Worm (Caenorhabditis elegans) whole organism, young adult: ENCODE data around the gene K03H9.3.

ENCODE experiments used
- B0035.1 ChIP-seq: sonication (generic microtip); optimal IDR thresholded peaks from 2 replicates; lab custom pipeline; 2016; ENCODE audit warnings: missing genetic modification characterization, mild to moderate bottlenecking, missing compliant biosample characterization, missing genotype, missing genetic modification reagents
- B0336.3 ChIP-seq: fragments of 200-800 bp; sonication (Bioruptor generic); IDR thresholded peaks from 2 replicates; pipeline ENCODE4 v1.3.6; 2022; ENCODE audit warnings: missing genetic modification characterization, missing compliant biosample characterization
- F23B12.7 ChIP-seq: sonication (generic microtip); optimal IDR thresholded peaks from 2 replicates; lab custom pipeline; 2017; ENCODE audit warnings: missing genetic modification characterization, mild to moderate bottlenecking, missing compliant biosample characterization, antibody characterized with exemption, moderate library complexity; ENCODE audit not compliant: insufficient read depth
- F37B4.10 ChIP-seq: fragments of 200-800 bp; sonication (Bioruptor generic); IDR thresholded peaks from 2 replicates; pipeline ENCODE4 v1.3.6; 2022; ENCODE audit warnings: missing genetic modification characterization, missing compliant biosample characterization
- F39B2.1 ChIP-seq: fragments of 200-800 bp; sonication (Bioruptor generic); IDR thresholded peaks from 2 replicates; pipeline ENCODE4 v1.3.6; 2022; ENCODE audit warnings: missing genetic modification reagents, missing genetic modification characterization, missing compliant biosample characterization
- F49E8.2 ChIP-seq: sonication (generic microtip); optimal IDR thresholded peaks from 3 replicates; lab custom pipeline; 2017; ENCODE audit warnings: missing genetic modification characterization, mild to moderate bottlenecking, missing compliant biosample characterization, antibody characterized with exemption, moderate library complexity; ENCODE audit not compliant: insufficient read depth
- F57A8.1 ChIP-seq: fragments of 200-800 bp; sonication (Bioruptor generic); optimal IDR thresholded peaks from 2 replicates; lab custom pipeline; 2018; ENCODE audit warnings: mild to moderate bottlenecking, missing genetic modification characterization, moderate library complexity, missing compliant biosample characterization
- ZK185.1 ChIP-seq: sonication (generic microtip); optimal IDR thresholded peaks from 2 replicates; lab custom pipeline; 2016; ENCODE audit warnings: mild to moderate bottlenecking, missing genetic modification characterization, missing compliant biosample characterization; ENCODE audit not compliant: poor library complexity, severe bottlenecking
- bed-1 ChIP-seq: fragments of 200-800 bp; sonication (Bioruptor generic); IDR thresholded peaks from 2 replicates; pipeline ENCODE4 v1.3.6; 2022; ENCODE audit warnings: missing genetic modification reagents, missing genetic modification characterization, missing compliant biosample characterization
- ccch-3 ChIP-seq: fragments of 200-800 bp; sonication (Bioruptor generic); optimal IDR thresholded peaks from 2 replicates; lab custom pipeline; 2018; ENCODE audit warnings: mild to moderate bottlenecking, missing genetic modification characterization, missing compliant biosample characterization
- cebp-1 ChIP-seq, 2 experiments: fragments of 200-800 bp in 1 of 2; sonication (Bioruptor generic) in 1 of 2; sonication (generic microtip) in 1 of 2; IDR thresholded peaks in 1 of 2; optimal IDR thresholded peaks in 1 of 2; 2 replicates each; pipeline versions ENCODE4 v1.3.6 to Lab custom; 2017 to 2022; ENCODE audit warnings: missing compliant biosample characterization in 2 of 2, missing genetic modification characterization in 2 of 2, mild to moderate bottlenecking in 1 of 2, missing genetic modification reagents in 1 of 2, moderate library complexity in 1 of 2
- ceh-27 ChIP-seq: fragments of 200-800 bp; sonication (Bioruptor generic); optimal IDR thresholded peaks from 2 replicates; lab custom pipeline; 2018; ENCODE audit warnings: mild to moderate bottlenecking, missing genetic modification characterization, moderate library complexity, missing compliant biosample characterization
- ceh-91 ChIP-seq: fragments of 200-800 bp; sonication (Bioruptor generic); IDR thresholded peaks from 2 replicates; pipeline ENCODE4 v1.3.6; 2022; ENCODE audit warnings: missing genetic modification reagents, missing genetic modification characterization, missing compliant biosample characterization
- dox-1 ChIP-seq: fragments of 200-800 bp; sonication (Bioruptor generic); IDR thresholded peaks from 2 replicates; pipeline ENCODE4 v1.3.6; 2022; ENCODE audit warnings: missing genetic modification reagents, missing genetic modification characterization, missing compliant biosample characterization
- dpl-1 ChIP-seq: fragments of 150-350 bp; optimal IDR thresholded peaks from 2 replicates; lab custom pipeline; 2014; ENCODE audit warnings: missing biosample characterization, missing genetic modification reagents, missing genetic modification characterization
- egl-18 ChIP-seq: fragments of 200-800 bp; sonication (Bioruptor generic); IDR thresholded peaks from 2 replicates; pipeline ENCODE4 v1.3.6; 2022; ENCODE audit warnings: missing genetic modification reagents, missing genetic modification characterization, missing compliant biosample characterization
- egrh-3 ChIP-seq: fragments of 200-800 bp; sonication (Bioruptor generic); IDR thresholded peaks from 2 replicates; pipeline ENCODE4 v1.3.6; 2022; ENCODE audit warnings: missing genetic modification reagents, missing genetic modification characterization, missing compliant biosample characterization
- hlh-12 ChIP-seq: sonication (generic microtip); optimal IDR thresholded peaks from 2 replicates; lab custom pipeline; 2016; ENCODE audit warnings: missing genetic modification characterization, missing compliant biosample characterization
- hmg-1.2 ChIP-seq: fragments of 200-800 bp; sonication (Bioruptor generic); IDR thresholded peaks from 2 replicates; pipeline ENCODE4 v1.3.6; 2022; ENCODE audit warnings: missing genetic modification reagents, missing genetic modification characterization, missing compliant biosample characterization
- lin-26 ChIP-seq: fragments of 200-800 bp; sonication (Bioruptor generic); IDR thresholded peaks from 2 replicates; pipeline ENCODE4 v1.3.6; 2022; ENCODE audit warnings: missing genetic modification reagents, missing genetic modification characterization, missing compliant biosample characterization
- lin-40 ChIP-seq: sonication (generic microtip); optimal IDR thresholded peaks from 2 replicates; lab custom pipeline; 2016; ENCODE audit warnings: missing genetic modification characterization, mild to moderate bottlenecking, missing compliant biosample characterization, missing genotype, missing genetic modification reagents
- lir-1 ChIP-seq: fragments of 200-800 bp; sonication (Bioruptor generic); conservative IDR thresholded peaks from 2 replicates; pipeline ENCODE4 v1.3.6; 2022; ENCODE audit warnings: missing genetic modification reagents, missing genetic modification characterization, missing compliant biosample characterization
- madf-10 ChIP-seq: sonication (generic microtip); optimal IDR thresholded peaks from 2 replicates; lab custom pipeline; 2016; ENCODE audit warnings: mild to moderate bottlenecking, missing genetic modification characterization, missing compliant biosample characterization
- madf-6 ChIP-seq: fragments of 200-800 bp; sonication (Bioruptor generic); IDR thresholded peaks from 2 replicates; pipeline ENCODE4 v1.3.6; 2022; ENCODE audit warnings: missing genetic modification reagents, missing genetic modification characterization, missing compliant biosample characterization
- madf-8 ChIP-seq: fragments of 200-800 bp; sonication (Bioruptor generic); conservative IDR thresholded peaks from 2 replicates; pipeline ENCODE4 v1.3.6; 2022; ENCODE audit warnings: missing genetic modification reagents, missing genetic modification characterization, missing compliant biosample characterization
- mcd-1 ChIP-seq: fragments of 200-800 bp; sonication (Bioruptor generic); IDR thresholded peaks from 2 replicates; pipeline ENCODE4 v1.3.6; 2022; ENCODE audit warnings: missing genetic modification reagents, missing genetic modification characterization, missing compliant biosample characterization
- mes-4 ChIP-seq: sonication (generic microtip); optimal IDR thresholded peaks from 2 replicates; lab custom pipeline; 2016; ENCODE audit warnings: missing genotype, missing genetic modification characterization, missing compliant biosample characterization
- mxl-1 ChIP-seq: sonication (generic microtip); optimal IDR thresholded peaks from 2 replicates; lab custom pipeline; 2016; ENCODE audit warnings: missing genetic modification characterization, missing compliant biosample characterization
- nhr-120 ChIP-seq: fragments of 200-800 bp; sonication (Bioruptor generic); IDR thresholded peaks from 2 replicates; pipeline ENCODE4 v1.3.6; 2022; ENCODE audit warnings: missing genetic modification characterization, missing compliant biosample characterization
- nhr-179 ChIP-seq: sonication (generic microtip); optimal IDR thresholded peaks from 2 replicates; lab custom pipeline; 2016; ENCODE audit warnings: mild to moderate bottlenecking, missing genetic modification characterization, missing compliant biosample characterization
- nhr-80 ChIP-seq: sonication (generic microtip); optimal IDR thresholded peaks from 2 replicates; lab custom pipeline; 2016; ENCODE audit warnings: missing genetic modification characterization, missing compliant biosample characterization
- rec-8 ChIP-seq, 2 experiments: sonication (generic microtip); optimal IDR thresholded peaks; 2 replicates each; lab custom pipeline; 2016; ENCODE audit warnings: mild to moderate bottlenecking in 2 of 2, missing genetic modification characterization in 2 of 2, missing genetic modification reagents in 2 of 2, missing genotype in 2 of 2, missing biosample characterization in 1 of 2, missing compliant biosample characterization in 1 of 2, moderate library complexity in 1 of 2
- repo-1 ChIP-seq: sonication (generic microtip); optimal IDR thresholded peaks from 2 replicates; lab custom pipeline; 2017; ENCODE audit warnings: mild to moderate bottlenecking, missing genetic modification characterization, missing compliant biosample characterization
- sdz-38 ChIP-seq: sonication (generic microtip); optimal IDR thresholded peaks from 2 replicates; lab custom pipeline; 2016; ENCODE audit warnings: missing genotype, missing genetic modification characterization, missing compliant biosample characterization
- snpc-4 ChIP-seq, 5 experiments: fragments of 150-350 bp in 1 of 5; sonication (generic microtip) in 4 of 5; optimal IDR thresholded peaks; 2 replicates each; lab custom pipeline; 2014 to 2018; ENCODE audit warnings: missing genetic modification characterization in 5 of 5, missing biosample characterization in 3 of 5, antibody characterized with exemption in 2 of 5, mild to moderate bottlenecking in 2 of 5, missing compliant biosample characterization in 2 of 5, missing genotype in 2 of 5, moderate library complexity in 2 of 5, missing genetic modification reagents in 1 of 5
- sptf-2 ChIP-seq: fragments of 200-800 bp; sonication (Bioruptor generic); optimal IDR thresholded peaks from 2 replicates; lab custom pipeline; 2018; ENCODE audit warnings: mild to moderate bottlenecking, missing genetic modification characterization, missing compliant biosample characterization
- tbp1 ChIP-seq: fragments of 200-800 bp; sonication (Bioruptor generic); optimal IDR thresholded peaks from 2 replicates; lab custom pipeline; 2018; ENCODE audit warnings: mild to moderate bottlenecking, missing genetic modification characterization, missing compliant biosample characterization
- tbx-9 ChIP-seq: sonication (generic microtip); optimal IDR thresholded peaks from 2 replicates; lab custom pipeline; 2016; ENCODE audit warnings: borderline replicate concordance, missing genetic modification characterization, inconsistent platforms, missing compliant biosample characterization
- unc-62 ChIP-seq: fragments of 150-350 bp; optimal IDR thresholded peaks from 2 replicates; lab custom pipeline; 2014; ENCODE audit warnings: missing biosample characterization, missing genetic modification reagents, missing genetic modification characterization
- xnd-1 ChIP-seq: sonication (generic microtip); optimal IDR thresholded peaks from 2 replicates; lab custom pipeline; 2016; ENCODE audit warnings: missing genotype, missing genetic modification reagents, missing genetic modification characterization, missing compliant biosample characterization
- zfh-2 ChIP-seq: fragments of 200-800 bp; sonication (Bioruptor generic); conservative IDR thresholded peaks from 2 replicates; pipeline ENCODE4 v1.3.6; 2022; ENCODE audit warnings: missing genetic modification reagents, missing genetic modification characterization, missing compliant biosample characterization
- zim-3 ChIP-seq: sonication (generic microtip); optimal IDR thresholded peaks from 2 replicates; lab custom pipeline; 2017; ENCODE audit warnings: mild to moderate bottlenecking, missing genetic modification characterization, moderate library complexity, missing compliant biosample characterization
- ztf-25 ChIP-seq: fragments of 200-800 bp; sonication (Bioruptor generic); IDR thresholded peaks from 2 replicates; pipeline ENCODE4 v1.3.6; 2022; ENCODE audit warnings: missing genetic modification reagents, missing genetic modification characterization, missing compliant biosample characterization
- ztf-6 ChIP-seq: fragments of 200-800 bp; sonication (Bioruptor generic); IDR thresholded peaks from 2 replicates; pipeline ENCODE4 v1.3.6; 2022; ENCODE audit warnings: missing genetic modification reagents, missing genetic modification characterization, missing compliant biosample characterization

K03H9.3 gene

ce11 chrII:6374646-6375045 is 48.3 kb upstream of the K03H9.3 start (continued):
- TF ChIP-seq mxl-1 (tag; lab: Kevin White, UChicago) (no peak), F57A8.1 (GFP tag; lab: Kevin White, UChicago) (no peak), snpc-4 (GFP tag; optimal IDR thresholded peaks at IDR 0.05; lab: Kevin White, UChicago) (no peak), snpc-4 (tag; optimal IDR thresholded peaks at IDR 0.05; lab: Kevin White, UChicago) (no peak), F37B4.10 (GFP tag; lab: Robert Waterston, UW) (no peak), lin-40 (tag; lab: Kevin White, UChicago) (no peak), ccch-3 (GFP tag; lab: Kevin White, UChicago) (no peak), egrh-3 (GFP tag; lab: Robert Waterston, UW) (no peak), lir-1 (GFP tag; lab: Robert Waterston, UW) (no peak), nhr-120 (GFP tag; lab: Robert Waterston, UW) (no peak), xnd-1 (tag; lab: Kevin White, UChicago) (no peak), tbx-9 (tag; lab: Kevin White, UChicago) (no peak), zim-3 (tag; lab: Kevin White, UChicago) (no peak), ceh-91 (GFP tag; lab: Robert Waterston, UW) (no peak), unc-62 (GFP tag; lab: Kevin White, UChicago) (peak; percentile 64), sptf-2 (no peak), bed-1 (no peak), ceh-27 (GFP tag; lab: Kevin White, UChicago) (no peak), ZK185.1 (tag; lab: Kevin White, UChicago) (no peak), sdz-38 (no peak), madf-10 (tag; lab: Kevin White, UChicago) (no peak), madf-6 (GFP tag; lab: Robert Waterston, UW) (peak; percentile 44; the same call in 1 of the 2 replicates), F49E8.2 (tag; lab: Kevin White, UChicago) (no peak), F39B2.1 (GFP tag; lab: Robert Waterston, UW) (no peak), zfh-2 (GFP tag; lab: Robert Waterston, UW) (no peak), mcd-1 (GFP tag; lab: Robert Waterston, UW) (peak; percentile 18; the same call in 1 of the 2 replicates), egl-18 (GFP tag; lab: Robert Waterston, UW) (no peak), B0336.3 (peak; percentile 67), lin-26 (GFP tag; lab: Robert Waterston, UW) (no peak), mes-4 (tag; lab: Kevin White, UChicago) (no peak), repo-1 (tag; lab: Kevin White, UChicago) (no peak)

- TF ChIP-seq ztf-25 (GFP tag; lab: Robert Waterston, UW) (no peak), hmg-1.2 (no peak), ZK185.1 (tag; lab: Kevin White, UChicago) (no peak), egrh-3 (GFP tag; lab: Robert Waterston, UW) (no peak), madf-8 (GFP tag; lab: Robert Waterston, UW) (no peak)
Observed at ce11 chrII:6376693-6377092, 46.2 kb upstream of the K03H9.3 start.

ce11 chrII:6377381-6377948 is 45.4 kb upstream of the K03H9.3 start:
- 0 out of 2 replicates have a peak, but pooled peaks have one; percentile 13 for TF ChIP-seq dox-1
- TF ChIP-seq nhr-80 (tag; lab: Kevin White, UChicago) = peak; percentile 91
- no peak for TF ChIP-seq ztf-6 (GFP tag; lab: Robert Waterston, UW)
- no peak for TF ChIP-seq tbp1 (GFP tag; lab: Kevin White, UChicago)
- peak; percentile 23 for TF ChIP-seq F23B12.7 (tag; lab: Kevin White, UChicago)
- TF ChIP-seq cebp-1 (GFP tag; IDR thresholded peaks at IDR 0.05; lab: Robert Waterston, UW) = peak; percentile 64; the same call in 1 of the 2 replicates
- peak; percentile 69 for TF ChIP-seq cebp-1 (tag; optimal IDR thresholded peaks at IDR 0.05; lab: Kevin White, UChicago)
- TF ChIP-seq rec-8 (tag; optimal IDR thresholded peaks at IDR 0.05; lab: Kevin White, UChicago) = no peak
- TF ChIP-seq hlh-12 (tag; lab: Kevin White, UChicago) = no peak
- no peak for TF ChIP-seq B0035.1 (tag; lab: Kevin White, UChicago)
- TF ChIP-seq dpl-1 = no peak
- TF ChIP-seq nhr-179 (tag; lab: Kevin White, UChicago) = no peak
